Fruit fly (Drosophila melanogaster): Measurements from ENCODE around the gene Pomp.

dm6 chr2L:20831060-20831459, 43.6 kb downstream of the Pomp start, which contains the start of gene CG31674:
- TF ChIP-seq CTCF (optimal IDR thresholded peaks at IDR 0.05) (no peak), CG8478 (optimal IDR thresholded peaks at IDR 0.05) (no peak)

Data from S2 (cell line).